Fruit fly (Drosophila melanogaster): ENCODE data around the gene jub.

Gene jub

DNA sequence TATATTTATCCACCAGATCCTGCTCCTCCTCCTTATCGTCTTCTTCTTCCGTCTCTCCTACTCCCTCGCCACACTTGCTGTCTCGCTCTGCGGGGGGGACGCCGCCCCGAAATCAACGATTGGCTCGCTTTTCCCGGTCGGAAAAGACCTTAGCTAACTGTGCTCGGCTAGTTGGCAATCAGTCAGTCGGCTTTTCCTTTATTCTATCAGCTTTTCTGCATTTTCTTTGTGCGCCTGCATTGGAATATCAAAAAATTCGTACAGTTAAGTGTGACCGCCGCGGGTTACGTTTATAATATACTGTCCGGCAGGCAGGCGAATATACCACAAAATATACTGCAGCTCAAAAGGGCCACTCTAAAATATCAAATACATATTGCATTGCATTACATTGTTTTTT, at the start of gene jub:
jub (minus strand) TSS at position 289 of the 400 bp plus-strand sequence.
- TF ChIP-seq CG8119 (GFP tag; IDR thresholded peaks at IDR 0.05) (no peak), CG4318 (GFP tag; optimal IDR thresholded peaks at IDR 0.05) (no peak), esn (GFP tag; optimal IDR thresholded peaks at IDR 0.05) (peak; percentile 13), Sox14 (GFP tag; optimal IDR thresholded peaks at IDR 0.05) (peak; percentile 84), CG11294 (GFP tag; IDR thresholded peaks at IDR 0.05) (no peak), Eip78C (GFP tag) (peak; percentile 57), Hr38 (GFP tag; optimal IDR thresholded peaks at IDR 0.05) (no peak), cyc (GFP tag; optimal IDR thresholded peaks at IDR 0.05) (no peak), dsx (GFP tag; optimal IDR thresholded peaks at IDR 0.05; ENCODE audit: poor library complexity, severe bottlenecking) (peak; percentile 19), CG16779 (tag; optimal IDR thresholded peaks at IDR 0.05) (no peak), CG3919 (GFP tag; optimal IDR thresholded peaks at IDR 0.05) (no peak), Ets96B (tag; optimal IDR thresholded peaks at IDR 0.05) (no peak), OdsH (GFP tag; optimal IDR thresholded peaks at IDR 0.05) (no peak), fd85E (GFP tag; optimal IDR thresholded peaks at IDR 0.05) (no peak), dac (GFP tag; optimal IDR thresholded peaks at IDR 0.05) (no peak), vri (GFP tag; optimal IDR thresholded peaks at IDR 0.05) (no peak), Hr39 (GFP tag; optimal IDR thresholded peaks at IDR 0.05) (no peak), achi (GFP tag; optimal IDR thresholded peaks at IDR 0.05) (no peak)

DNA sequence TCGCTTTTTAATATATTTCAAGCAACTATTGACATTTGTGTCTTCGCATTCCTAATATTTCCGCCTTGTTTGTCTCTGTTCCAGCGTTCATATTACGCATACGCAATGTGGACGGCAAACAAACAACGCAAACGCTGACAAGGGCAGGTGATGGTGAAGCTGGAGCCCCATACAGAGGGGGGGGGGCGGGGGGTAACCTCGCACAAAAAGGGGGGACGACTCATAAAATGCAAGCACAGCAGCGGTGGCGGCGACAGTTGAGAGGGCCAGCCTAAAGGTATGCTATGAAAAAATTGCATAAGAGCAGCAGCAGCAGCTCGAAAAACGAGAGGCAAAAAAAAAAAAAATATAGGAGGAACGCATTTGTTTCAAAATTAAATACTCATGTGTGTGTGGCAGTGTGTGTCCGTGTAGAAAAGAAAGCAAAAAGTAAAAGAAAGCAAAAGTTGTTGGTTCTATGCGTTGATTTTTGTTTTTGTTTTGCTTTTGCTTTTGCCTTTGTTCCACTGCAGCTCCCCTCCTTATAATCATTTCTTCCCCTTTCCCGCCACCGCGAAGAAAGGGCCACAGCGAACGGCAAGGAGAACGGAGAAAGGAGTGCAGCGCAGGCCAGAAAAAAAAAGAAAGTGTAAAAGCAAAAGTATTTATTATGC, 49.2 kb upstream of the jub start:
- TF ChIP-seq ss (GFP tag; optimal IDR thresholded peaks at IDR 0.05) (peak; percentile 49 to 70), dsx (GFP tag; optimal IDR thresholded peaks at IDR 0.05; ENCODE audit: poor library complexity, severe bottlenecking) (peak; percentile 29), CG6808 (GFP tag; optimal IDR thresholded peaks at IDR 0.05) (peak; percentile 76), Blimp-1 (GFP tag; optimal IDR thresholded peaks at IDR 0.05) (peak; percentile 2), Sox14 (GFP tag; optimal IDR thresholded peaks at IDR 0.05) (peak; percentile 22), OdsH (GFP tag; optimal IDR thresholded peaks at IDR 0.05) (no peak), CG16779 (tag; optimal IDR thresholded peaks at IDR 0.05) (peak; percentile 10), CG6276 (GFP tag; optimal IDR thresholded peaks at IDR 0.05) (peak; percentile 43), CG10669 (GFP tag; optimal IDR thresholded peaks at IDR 0.05) (peak; percentile 26), vri (GFP tag; optimal IDR thresholded peaks at IDR 0.05) (no peak), Ets96B (tag; optimal IDR thresholded peaks at IDR 0.05) (peak; percentile 37), eg (GFP tag; IDR thresholded peaks at IDR 0.05) (peak; percentile 53; the same call in 2 of the 3 replicates), CG1621 (tag; optimal IDR thresholded peaks at IDR 0.05) (peak; percentile 29), CG3919 (GFP tag; optimal IDR thresholded peaks at IDR 0.05) (peak; percentile 17), CG15336 (GFP tag; IDR thresholded peaks at IDR 0.05) (peak; percentile 32; the same call in 1 of the 2 replicates), dac (GFP tag; optimal IDR thresholded peaks at IDR 0.05) (no peak), Lpt (GFP tag; optimal IDR thresholded peaks at IDR 0.05) (peak; percentile 39), Hr39 (GFP tag; optimal IDR thresholded peaks at IDR 0.05) (no peak), CG9139 (GFP tag; optimal IDR thresholded peaks at IDR 0.05) (peak; percentile 77), svp (GFP tag) (no peak), salr (GFP tag; optimal IDR thresholded peaks at IDR 0.05) (peak in 1 of 2 experiments; percentile 5), acj6 (GFP tag; optimal IDR thresholded peaks at IDR 0.05) (no peak), CG8319 (GFP tag; optimal IDR thresholded peaks at IDR 0.05) (peak; percentile 22), CG6163 (GFP tag; IDR thresholded peaks at IDR 0.05) (peak; percentile 67; the same call in 2 of the 3 replicates), CG32006 (GFP tag; optimal IDR thresholded peaks at IDR 0.05) (peak; percentile 17), fkh (GFP tag; optimal IDR thresholded peaks at IDR 0.05) (peak; percentile 41), CG7368 (GFP tag; optimal IDR thresholded peaks at IDR 0.05) (peak; percentile 5), CG3032 (tag; optimal IDR thresholded peaks at IDR 0.05) (peak; percentile 59), CG6854 (GFP tag; optimal IDR thresholded peaks at IDR 0.05) (peak; percentile 23), spab (GFP tag; optimal IDR thresholded peaks at IDR 0.05) (peak; percentile 65), lz (GFP tag; optimal IDR thresholded peaks at IDR 0.05) (no peak)

All from whole organism, prepupa.